Worm (Caenorhabditis elegans) whole organism, young adult: ENCODE results near the gene R105.5.

Experiments
- F49E8.2 ChIP-seq: sonication (generic microtip); optimal IDR thresholded peaks from 3 replicates; lab custom pipeline; 2017; ENCODE audit warnings: missing genetic modification characterization, mild to moderate bottlenecking, missing compliant biosample characterization, antibody characterized with exemption, moderate library complexity; ENCODE audit not compliant: insufficient read depth
- Y79H2A.3 ChIP-seq: fragments of 200-800 bp; sonication (Bioruptor generic); conservative IDR thresholded peaks from 2 replicates; pipeline ENCODE4 v1.3.6; 2022; ENCODE audit warnings: missing genetic modification reagents, missing genetic modification characterization, missing compliant biosample characterization
- bed-1 ChIP-seq: fragments of 200-800 bp; sonication (Bioruptor generic); IDR thresholded peaks from 2 replicates; pipeline ENCODE4 v1.3.6; 2022; ENCODE audit warnings: missing genetic modification reagents, missing genetic modification characterization, missing compliant biosample characterization
- dpl-1 ChIP-seq: fragments of 150-350 bp; optimal IDR thresholded peaks from 2 replicates; lab custom pipeline; 2014; ENCODE audit warnings: missing biosample characterization, missing genetic modification reagents, missing genetic modification characterization
- lag-1 ChIP-seq: fragments of 200-800 bp; sonication (Bioruptor generic); IDR thresholded peaks from 2 replicates; pipeline ENCODE4 v1.3.6; 2022; ENCODE audit warnings: missing genetic modification reagents, missing genetic modification characterization, missing compliant biosample characterization
- mes-4 ChIP-seq: sonication (generic microtip); optimal IDR thresholded peaks from 2 replicates; lab custom pipeline; 2016; ENCODE audit warnings: missing genotype, missing genetic modification characterization, missing compliant biosample characterization
- nfya-1 ChIP-seq: sonication (generic microtip); optimal IDR thresholded peaks from 2 replicates; lab custom pipeline; 2017; ENCODE audit warnings: antibody characterized with exemption, missing compliant biosample characterization, missing genetic modification characterization, borderline replicate concordance; ENCODE audit not compliant: insufficient read depth
- nhr-90 ChIP-seq: sonication (generic microtip); optimal IDR thresholded peaks from 2 replicates; lab custom pipeline; 2016; ENCODE audit warnings: missing genotype, mild to moderate bottlenecking, missing genetic modification characterization, missing compliant biosample characterization
- xnd-1 ChIP-seq: sonication (generic microtip); optimal IDR thresholded peaks from 2 replicates; lab custom pipeline; 2016; ENCODE audit warnings: missing genotype, missing genetic modification reagents, missing genetic modification characterization, missing compliant biosample characterization
- ztf-28 ChIP-seq: fragments of 200-800 bp; sonication (Bioruptor generic); IDR thresholded peaks from 2 replicates; pipeline ENCODE4 v1.3.6; 2022; ENCODE audit warnings: missing genetic modification reagents, missing genetic modification characterization, missing compliant biosample characterization

DNA sequence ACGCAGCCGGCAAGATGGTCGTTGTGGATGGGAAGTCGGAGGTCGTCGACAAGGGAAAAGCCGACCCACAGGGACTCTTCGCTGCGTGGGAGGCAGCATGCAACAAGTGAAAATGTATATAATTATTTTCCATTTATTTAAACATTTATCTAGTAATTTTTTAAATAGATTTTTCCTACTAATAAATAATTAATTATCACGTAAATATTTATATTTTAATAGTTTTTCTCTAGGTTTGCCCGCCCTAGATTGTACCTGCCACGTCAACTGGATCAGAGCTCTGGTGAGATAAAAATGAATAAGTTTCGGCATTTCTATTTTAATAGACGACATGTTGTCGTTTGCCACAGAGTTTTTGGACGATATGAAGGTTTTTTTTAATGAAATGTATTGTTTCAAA lies 16.9 kb downstream of the R105.5 start, which contains the start of gene psr-1:
- no peak for TF ChIP-seq xnd-1 (tag; lab: Kevin White, UChicago)
- TF ChIP-seq ztf-28 (GFP tag; lab: Robert Waterston, UW): no peak
- no peak for TF ChIP-seq mes-4 (tag; lab: Kevin White, UChicago)
- no peak for TF ChIP-seq F49E8.2 (tag; lab: Kevin White, UChicago)
- no peak for TF ChIP-seq lag-1 (GFP tag; lab: Robert Waterston, UW)
- no peak for TF ChIP-seq bed-1
- no peak for TF ChIP-seq Y79H2A.3
- no peak for TF ChIP-seq nfya-1
- TF ChIP-seq dpl-1 (GFP tag; lab: Kevin White, UChicago): no peak
- TF ChIP-seq nhr-90 (tag; lab: Kevin White, UChicago): no peak
